Fruit fly (Drosophila melanogaster): ENCODE results near the gene Ythdc1.

DNA sequence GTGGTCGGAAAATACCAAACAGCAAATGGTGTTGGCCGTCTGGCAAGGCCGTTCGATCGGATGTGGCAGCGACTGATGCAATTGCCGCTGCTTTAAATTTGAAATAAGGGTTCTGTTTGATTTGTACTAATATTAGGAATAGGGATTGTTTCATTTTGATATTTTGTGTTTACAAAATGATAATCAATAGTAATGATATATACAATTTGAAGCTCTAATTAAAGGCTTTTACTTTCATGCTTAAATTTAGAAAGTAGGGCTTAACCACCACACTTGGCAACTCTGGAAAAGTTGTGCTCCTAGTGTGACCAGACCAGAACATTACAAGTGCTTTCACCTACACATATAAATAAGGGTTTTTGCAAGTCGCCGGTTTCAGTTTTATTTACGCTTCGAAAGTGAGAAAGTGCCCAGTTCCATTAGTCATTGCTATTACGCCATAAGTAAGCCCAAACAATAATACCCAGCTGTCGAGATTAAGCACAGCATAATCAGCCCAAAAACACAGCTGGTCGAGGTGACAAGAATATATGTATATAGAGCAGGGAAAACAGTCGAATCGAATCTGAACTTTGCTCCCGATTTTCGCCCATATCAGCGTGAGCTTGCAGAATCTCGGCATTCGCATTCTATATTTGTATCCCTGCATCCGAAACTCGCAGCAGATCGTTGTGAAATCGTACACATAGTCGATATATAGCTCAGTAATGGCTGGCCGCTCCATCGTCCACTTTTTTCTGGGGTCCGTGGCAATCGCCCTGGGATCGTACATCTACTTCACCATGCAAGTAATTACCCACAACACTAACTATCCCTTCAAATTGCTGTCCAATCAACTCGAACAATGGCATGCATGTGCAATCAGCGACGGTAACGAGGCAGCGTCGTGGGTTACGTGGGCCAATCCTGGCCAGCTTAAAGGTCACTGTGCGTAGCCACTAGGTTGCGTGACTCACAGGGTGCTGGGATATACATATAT, 47.8 kb downstream of the Ythdc1 start, which contains the start of gene Gtpx:
- TF ChIP-seq CG7045 (GFP tag; optimal IDR thresholded peaks at IDR 0.05) = no peak
- TF ChIP-seq Hr96 (GFP tag; optimal IDR thresholded peaks at IDR 0.05) = peak; percentile 35
- peak; percentile 26 for TF ChIP-seq Mnt (GFP tag; optimal IDR thresholded peaks at IDR 0.05)

Measured in whole organism, adult.